Worm (Caenorhabditis elegans): ENCODE measurements around the gene lgc-53.

DNA sequence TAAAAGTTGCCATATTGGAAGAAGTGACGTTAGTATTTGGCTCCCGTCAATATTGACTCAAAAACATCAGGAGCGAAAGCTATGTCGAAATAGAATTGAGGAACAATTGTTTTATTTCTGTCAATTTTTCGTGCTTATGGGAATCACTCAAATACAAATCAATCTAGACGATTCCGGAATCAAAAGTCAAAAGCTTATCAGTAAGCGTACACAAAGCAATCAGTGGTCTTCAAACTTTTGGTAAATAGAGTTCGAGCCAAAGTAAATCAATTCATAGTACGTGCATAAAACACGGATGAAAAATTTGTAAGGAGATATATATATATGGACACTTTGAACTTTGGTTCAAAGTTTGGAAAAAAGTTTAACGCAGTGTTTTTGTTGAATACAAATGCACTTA is 33.4 kb upstream of the lgc-53 start:
- TF ChIP-seq bed-1 (GFP tag; IDR thresholded peaks at IDR 0.05) (no peak), ama-1 (optimal IDR thresholded peaks at IDR 0.05) (no peak), ama-1 (GFP tag; optimal IDR thresholded peaks at IDR 0.05) (no peak), snpc-4 (GFP tag; optimal IDR thresholded peaks at IDR 0.05) (no peak), snpc-4 (tag; optimal IDR thresholded peaks at IDR 0.05) (no peak), lin-54 (GFP tag; optimal IDR thresholded peaks at IDR 0.05) (no peak), nhr-90 (tag; optimal IDR thresholded peaks at IDR 0.05) (no peak), athp-1 (tag; optimal IDR thresholded peaks at IDR 0.05) (no peak), F37B4.10 (GFP tag; IDR thresholded peaks at IDR 0.05) (no peak), atf-7 (tag; optimal IDR thresholded peaks at IDR 0.05) (no peak)

Measured in whole organism, young adult.